Fruit fly (Drosophila melanogaster) whole organism, pupa: ENCODE measurements around the gene Nup358.

Experiments used
- CG12605 ChIP-seq: fragments of 200-800 bp; sonication (Bioruptor generic); IDR thresholded peaks from 2 replicates; pipeline ENCODE4 v1.3.6; 2022; ENCODE audit warnings: missing biosample characterization, missing genetic modification characterization
- CG14655 ChIP-seq: fragments of 200-800 bp; sonication (Bioruptor generic); optimal IDR thresholded peaks from 3 replicates; lab custom pipeline; 2017; ENCODE audit warnings: mild to moderate bottlenecking, missing biosample characterization, missing genetic modification reagents, missing genetic modification characterization
- CG15710 ChIP-seq: fragments of 200-800 bp; sonication (Bioruptor generic); optimal IDR thresholded peaks from 2 replicates; lab custom pipeline; 2018; ENCODE audit warnings: missing biosample characterization, mild to moderate bottlenecking, missing genetic modification characterization, moderate library complexity
- CG34367 ChIP-seq: fragments of 200-800 bp; sonication (Bioruptor generic); optimal IDR thresholded peaks from 2 replicates; lab custom pipeline; 2018; ENCODE audit warnings: missing biosample characterization, mild to moderate bottlenecking, missing genetic modification characterization
- CG4496 ChIP-seq: fragments of 200-800 bp; sonication (Bioruptor generic); IDR thresholded peaks from 3 replicates; pipeline ENCODE4 v1.3.6; 2022; ENCODE audit warnings: missing biosample characterization, missing genetic modification characterization
- Ets98B ChIP-seq: fragments of 200-800 bp; sonication (Bioruptor generic); IDR thresholded peaks from 2 replicates; pipeline ENCODE4 v1.3.6; 2022; ENCODE audit warnings: missing biosample characterization, missing genetic modification characterization
- Pif1B ChIP-seq: fragments of 200-800 bp; sonication (Bioruptor generic); optimal IDR thresholded peaks from 3 replicates; lab custom pipeline; 2016; ENCODE audit warnings: missing biosample characterization, missing genetic modification characterization
- Snoo ChIP-seq: fragments of 200-800 bp; sonication (Bioruptor generic); optimal IDR thresholded peaks from 3 replicates; lab custom pipeline; 2017; ENCODE audit warnings: missing biosample characterization, mild to moderate bottlenecking, missing genetic modification characterization, inconsistent platforms
- rn ChIP-seq: fragments of 200-800 bp; sonication (Bioruptor generic); IDR thresholded peaks from 2 replicates; pipeline ENCODE4 v1.3.6; 2022; ENCODE audit warnings: missing biosample characterization, missing genetic modification characterization

dm6 chr3R:25215123-25215522 is 34.0 kb upstream of the Nup358 start, which contains the start of gene Saysd1:
- TF ChIP-seq Snoo (tag; lab: Kevin White, UChicago) (no peak), Ets98B (GFP tag; lab: Robert Waterston, UW) (peak; percentile 44), CG34367 (tag; lab: Kevin White, UChicago) (no peak), Pif1B (GFP tag; lab: Kevin White, UChicago) (no peak), rn (GFP tag; lab: Robert Waterston, UW) (no peak), CG14655 (GFP tag; lab: Kevin White, UChicago) (no peak), CG4496 (GFP tag; lab: Robert Waterston, UW) (peak; percentile 64; the same call in 2 of the 3 replicates), CG12605 (GFP tag; lab: Robert Waterston, UW) (no peak), CG15710 (tag; lab: Kevin White, UChicago) (no peak)
